4 worm cellular contexts compared by ENCODE assay signal in genomic region chrV:44026-44425, ce11.
TF ChIP-seq lines count a peak whose summit lies in the region.

No protein-coding gene starts in this region.

TF ChIP-seq in whole organism, L1 larva, 84 proteins besides CTCF, POLR2A, EP300 and RAD21:
- TF ChIP-seq mep-1 (tag; optimal IDR thresholded peaks at IDR 0.05; lab: Kevin White, UChicago) (no peak), nhr-84 (tag; optimal IDR thresholded peaks at IDR 0.05; lab: Kevin White, UChicago) (no peak), lin-14 (GFP tag; optimal IDR thresholded peaks at IDR 0.05; lab: Kevin White, UChicago) (no peak), skn-1 (tag; optimal IDR thresholded peaks at IDR 0.05; lab: Kevin White, UChicago) (no peak), efl-1 (optimal IDR thresholded peaks at IDR 0.05; lab: Kevin White, UChicago) (no peak), efl-1 (GFP tag; optimal IDR thresholded peaks at IDR 0.05 in 1 of 2; lab: Kevin White, UChicago) (peak in 1 of 2 experiments; percentile 28), pag-3 (tag; optimal IDR thresholded peaks at IDR 0.05; lab: Kevin White, UChicago; ENCODE audit: borderline replicate concordance, insufficient read depth) (no peak), elt-2 (tag; optimal IDR thresholded peaks at IDR 0.05; lab: Kevin White, UChicago) (peak; percentile 59), irx-1 (tag; optimal IDR thresholded peaks at IDR 0.05; lab: Kevin White, UChicago) (no peak), F16B12.6 (tag; optimal IDR thresholded peaks at IDR 0.05; lab: Kevin White, UChicago) (no peak), aly-2 (tag; optimal IDR thresholded peaks at IDR 0.05; lab: Kevin White, UChicago) (no peak), xbp-1 (tag; optimal IDR thresholded peaks at IDR 0.05; lab: Kevin White, UChicago) (no peak), Y116A8C.19 (tag; optimal IDR thresholded peaks at IDR 0.05; lab: Kevin White, UChicago; ENCODE audit: borderline replicate concordance) (no peak), nhr-20 (tag; optimal IDR thresholded peaks at IDR 0.05; lab: Kevin White, UChicago) (no peak), unc-98 (GFP tag; IDR thresholded peaks at IDR 0.05; lab: Robert Waterston, UW) (no peak)

TF ChIP-seq in whole organism, L2 larva, 48 proteins besides CTCF, POLR2A, EP300 and RAD21:
- TF ChIP-seq fos-1 (tag; optimal IDR thresholded peaks at IDR 0.05; lab: Kevin White, UChicago) = peak; percentile 60
- TF ChIP-seq lin-39 (tag; optimal IDR thresholded peaks at IDR 0.05; lab: Kevin White, UChicago) = no peak

TF ChIP-seq in whole organism, L3 larva, 47 proteins besides CTCF, POLR2A, EP300 and RAD21:
- TF ChIP-seq elt-2 (tag; optimal IDR thresholded peaks at IDR 0.05; lab: Kevin White, UChicago) (peak; percentile 76), jun-1 (tag; optimal IDR thresholded peaks at IDR 0.05; lab: Kevin White, UChicago) (peak; percentile 16), pqm-1 (tag; optimal IDR thresholded peaks at IDR 0.05; lab: Kevin White, UChicago) (peak; percentile 71), ZK546.5 (tag; optimal IDR thresholded peaks at IDR 0.05; lab: Kevin White, UChicago) (no peak)

TF ChIP-seq in whole organism, L4 larva, 104 proteins besides CTCF, POLR2A, EP300 and RAD21:
- TF ChIP-seq daf-16 (GFP tag; optimal IDR thresholded peaks at IDR 0.05; lab: Kevin White, UChicago) (no peak), daf-16 (tag; optimal IDR thresholded peaks at IDR 0.05; lab: Kevin White, UChicago) (peak; percentile 29), dmd-6 (GFP tag; IDR thresholded peaks at IDR 0.05; lab: Robert Waterston, UW) (peak; percentile 56), php-3 (GFP tag; IDR thresholded peaks at IDR 0.05; lab: Robert Waterston, UW) (peak; percentile 49; the same call in 1 of the 2 replicates), dve-1 (tag; optimal IDR thresholded peaks at IDR 0.05; lab: Kevin White, UChicago; ENCODE audit: insufficient read depth) (peak; percentile 59), lin-1 (GFP tag; IDR thresholded peaks at IDR 0.05; lab: Robert Waterston, UW) (no peak), dmd-9 (GFP tag; IDR thresholded peaks at IDR 0.05; lab: Robert Waterston, UW) (no peak), hlh-11 (tag; optimal IDR thresholded peaks at IDR 0.05; lab: Kevin White, UChicago) (peak; percentile 4), pqm-1 (tag; optimal IDR thresholded peaks at IDR 0.05; lab: Kevin White, UChicago) (peak; percentile 8), zfp-3 (GFP tag; conservative IDR thresholded peaks at IDR 0.05; lab: Robert Waterston, UW) (no peak)

Comparison
In these comparisons a context has a peak if more than half of its experiments do, and no peak if none do; other contexts are left out.
1. Of the 29 proteins assayed by ChIP-seq in both whole organism, L4 larva and whole organism, L1 larva: peak only in whole organism, L4 larva: pqm-1; only in whole organism, L1 larva: none; in both: none; in neither: 28.